Fruit fly (Drosophila melanogaster) whole organism: Measurements from ENCODE around the gene Ctl1.

Experiments used
- CG8478 ChIP-seq: fragments of >200 bp; optimal IDR thresholded peaks from 2 replicates; lab custom pipeline; 2018; ENCODE audit warnings: inconsistent platforms
- Dll ChIP-seq: fragments of >200 bp; optimal IDR thresholded peaks from 2 replicates; lab custom pipeline; 2017
- EcR ChIP-seq, 2 experiments: fragments of >200 bp; optimal IDR thresholded peaks; 2 replicates each; lab custom pipeline; 2017; ENCODE audit warnings: missing biosample characterization in 2 of 2, missing genetic modification characterization in 2 of 2, missing genetic modification reagents in 2 of 2
- pan ChIP-seq: fragments of >200 bp; optimal IDR thresholded peaks from 2 replicates; lab custom pipeline; 2017
- psq ChIP-seq: fragments of >200 bp; optimal IDR thresholded peaks from 2 replicates; lab custom pipeline; 2017
- usp ChIP-seq: fragments of >200 bp; optimal IDR thresholded peaks from 2 replicates; lab custom pipeline; 2017; ENCODE audit warnings: missing biosample characterization, missing genetic modification characterization, mixed read lengths

- TF ChIP-seq usp (GFP tag; lab: Kevin White, UChicago) (no peak), pan (lab: Kevin White, UChicago) (no peak), psq (lab: Kevin White, UChicago) (no peak), CG8478 (no peak), Dll (lab: Kevin White, UChicago) (no peak), EcR (GFP tag; optimal IDR thresholded peaks at IDR 0.05; lab: Kevin White, UChicago) (no peak)
Measured at dm6 chr3L:4296760-4297159, 19.0 kb downstream of the Ctl1 start.
